Worm (Caenorhabditis elegans): ENCODE data around the gene F13D11.3.

Gene F13D11.3

DNA sequence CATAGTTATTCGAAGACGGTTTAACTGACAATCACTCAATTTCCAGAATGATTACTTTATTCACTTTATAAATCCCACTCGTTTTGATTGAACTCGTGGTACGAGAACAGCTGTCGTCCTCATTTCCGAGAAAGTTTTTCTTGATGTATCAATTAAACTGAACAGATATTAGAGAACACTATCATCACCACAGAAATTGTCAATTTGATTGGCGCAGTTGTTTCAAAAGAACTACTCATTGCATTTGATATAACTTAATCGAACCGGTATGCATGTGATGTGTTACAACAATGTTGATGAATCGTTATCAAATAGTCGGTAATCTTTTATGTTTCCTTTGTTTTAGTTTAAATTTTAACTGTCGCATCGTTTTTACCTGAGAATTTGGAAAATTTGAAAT is 31.3 kb upstream of the F13D11.3 start:
- TF ChIP-seq ztf-23 (GFP tag; IDR thresholded peaks at IDR 0.05) (no peak), ztf-29 (GFP tag; IDR thresholded peaks at IDR 0.05) (no peak), cog-1 (tag; optimal IDR thresholded peaks at IDR 0.05) (no peak), tab-1 (GFP tag; IDR thresholded peaks at IDR 0.05) (no peak), med-1 (GFP tag; optimal IDR thresholded peaks at IDR 0.05; ENCODE audit: insufficient read depth) (no peak), T22C8.4 (GFP tag; IDR thresholded peaks at IDR 0.05) (no peak), flt-1 (GFP tag; IDR thresholded peaks at IDR 0.05) (no peak), klf-2 (GFP tag; conservative IDR thresholded peaks at IDR 0.05) (no peak), ref-1 (GFP tag; conservative IDR thresholded peaks at IDR 0.05) (no peak)

DNA sequence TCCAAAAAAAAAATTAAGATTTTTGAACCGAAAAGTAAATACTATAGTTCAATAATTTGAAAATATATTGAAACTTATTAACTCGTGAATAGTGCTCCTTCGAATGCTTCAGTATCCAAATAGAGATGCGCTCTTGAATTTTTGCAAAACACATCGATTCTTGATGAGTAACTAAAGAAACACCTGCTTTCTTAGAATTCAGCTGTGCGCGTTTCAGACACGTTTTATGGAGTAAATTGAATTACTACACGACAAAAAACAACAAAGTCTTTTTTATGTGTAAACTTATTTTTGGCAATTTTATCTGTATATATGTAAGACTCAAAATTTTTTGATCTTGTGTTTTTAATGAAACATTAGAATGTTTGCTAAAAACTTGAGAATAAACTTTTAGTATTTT is 30.8 kb upstream of the F13D11.3 start:
- no peak for TF ChIP-seq ztf-29 (GFP tag; IDR thresholded peaks at IDR 0.05)
- TF ChIP-seq cog-1 (tag; optimal IDR thresholded peaks at IDR 0.05), result no peak
- no peak for TF ChIP-seq T22C8.4 (GFP tag; IDR thresholded peaks at IDR 0.05)
- TF ChIP-seq ztf-23 (GFP tag; IDR thresholded peaks at IDR 0.05), result no peak
- no peak for TF ChIP-seq flt-1 (GFP tag; IDR thresholded peaks at IDR 0.05)

DNA sequence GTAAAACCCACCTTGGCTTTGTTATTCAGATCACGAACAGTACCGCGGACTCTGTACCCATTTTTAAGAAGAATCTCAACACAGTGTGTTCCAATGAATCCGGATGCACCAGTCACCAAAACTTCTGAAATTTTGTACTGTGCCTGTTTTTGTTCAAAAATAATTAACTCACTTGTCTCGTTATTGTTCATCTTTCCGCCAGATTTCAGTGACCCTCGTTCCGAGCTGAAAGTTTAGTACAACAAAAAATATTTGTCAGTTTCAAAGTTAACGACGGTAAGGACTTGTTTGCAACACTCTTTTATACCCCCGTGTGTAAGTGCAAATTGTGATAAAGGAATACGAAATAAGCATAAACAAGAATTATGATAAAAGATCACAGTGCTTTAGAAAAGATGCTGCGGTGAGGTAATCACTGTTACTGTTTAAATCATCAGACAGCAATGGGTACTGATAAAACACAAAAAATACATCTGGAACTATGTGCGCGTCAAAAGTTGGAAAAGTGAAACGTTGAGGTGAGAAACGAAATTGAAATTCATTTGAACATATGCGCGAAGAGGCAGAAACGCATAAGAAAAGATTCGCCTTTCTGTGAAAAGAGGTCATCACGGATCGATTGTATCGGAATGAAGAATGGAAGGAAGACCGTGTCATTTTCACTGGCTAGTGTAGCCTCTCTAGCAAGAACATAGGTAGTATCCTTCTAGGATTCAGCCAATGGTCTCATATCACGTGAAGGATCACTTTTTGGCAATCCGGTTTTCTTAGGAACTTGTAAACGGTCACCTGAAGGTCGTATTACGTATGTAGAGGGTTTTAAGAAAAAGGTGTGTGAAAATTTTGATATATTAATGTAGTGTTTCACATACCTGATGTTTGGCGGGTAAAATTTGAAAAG is 29.1 kb upstream of the F13D11.3 start, which contains the start of gene F13D11.4:
Gene F13D11.4 (minus strand): TSS at position 225 of the 901 bp plus-strand sequence.
- TF ChIP-seq ztf-23 (GFP tag; IDR thresholded peaks at IDR 0.05) (no peak), T22C8.4 (GFP tag; IDR thresholded peaks at IDR 0.05) (no peak), klf-2 (GFP tag; conservative IDR thresholded peaks at IDR 0.05) (no peak), flt-1 (GFP tag; IDR thresholded peaks at IDR 0.05) (no peak), cog-1 (tag; optimal IDR thresholded peaks at IDR 0.05) (no peak), tab-1 (GFP tag; IDR thresholded peaks at IDR 0.05) (no peak), med-1 (GFP tag; optimal IDR thresholded peaks at IDR 0.05; ENCODE audit: insufficient read depth) (no peak), ref-1 (GFP tag; conservative IDR thresholded peaks at IDR 0.05) (no peak), ztf-29 (GFP tag; IDR thresholded peaks at IDR 0.05) (no peak)

DNA sequence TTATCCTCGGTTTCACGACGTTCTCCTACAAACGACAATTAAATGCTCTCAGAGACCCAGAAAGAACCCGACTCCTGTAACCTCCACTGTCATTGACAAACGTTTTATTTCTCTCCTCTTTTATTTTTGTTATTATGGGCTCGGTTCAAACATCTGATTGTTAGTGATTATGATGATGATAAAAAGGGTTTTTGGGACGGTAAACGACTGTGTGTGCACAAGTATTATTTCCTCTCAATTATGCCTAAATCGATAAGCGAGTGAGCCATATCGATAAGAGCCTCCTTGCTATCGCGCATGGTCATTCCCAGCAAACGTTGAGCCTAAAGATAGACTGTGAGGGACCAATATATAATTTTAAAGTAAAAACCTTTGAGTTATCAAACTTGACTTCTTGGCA is 26.1 kb upstream of the F13D11.3 start:
- TF ChIP-seq ztf-29 (GFP tag; IDR thresholded peaks at IDR 0.05) (no peak), flt-1 (GFP tag; IDR thresholded peaks at IDR 0.05) (no peak), ref-1 (GFP tag; conservative IDR thresholded peaks at IDR 0.05) (no peak), klf-2 (GFP tag; conservative IDR thresholded peaks at IDR 0.05) (no peak), cog-1 (tag; optimal IDR thresholded peaks at IDR 0.05) (no peak), ztf-23 (GFP tag; IDR thresholded peaks at IDR 0.05) (no peak), T22C8.4 (GFP tag; IDR thresholded peaks at IDR 0.05) (no peak), tab-1 (GFP tag; IDR thresholded peaks at IDR 0.05) (no peak), med-1 (GFP tag; optimal IDR thresholded peaks at IDR 0.05; ENCODE audit: insufficient read depth) (no peak)

DNA sequence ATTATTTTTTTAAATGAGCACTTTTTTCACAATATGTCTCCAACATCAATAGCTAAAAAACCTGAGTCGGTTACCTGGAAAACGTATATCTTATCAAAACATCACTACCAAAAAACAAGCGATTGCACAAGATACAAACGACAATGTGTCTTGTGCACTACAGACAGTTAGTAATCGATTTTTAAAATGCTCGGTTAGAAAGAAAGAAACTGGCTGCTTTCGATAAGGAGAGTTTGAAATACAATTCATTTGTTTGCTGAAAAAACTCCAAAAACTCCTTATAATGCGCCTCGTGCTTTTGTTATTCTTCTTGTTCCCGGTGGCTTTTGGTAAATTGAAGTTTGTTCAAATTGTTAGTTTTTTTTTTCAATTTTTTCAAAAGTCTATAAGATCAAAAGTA is 23.5 kb upstream of the F13D11.3 start, which contains the start of gene acp-5:
Gene acp-5 (plus strand): TSS at position 261 of the 400 bp plus-strand sequence.
- TF ChIP-seq tab-1 (GFP tag; IDR thresholded peaks at IDR 0.05), result no peak

DNA sequence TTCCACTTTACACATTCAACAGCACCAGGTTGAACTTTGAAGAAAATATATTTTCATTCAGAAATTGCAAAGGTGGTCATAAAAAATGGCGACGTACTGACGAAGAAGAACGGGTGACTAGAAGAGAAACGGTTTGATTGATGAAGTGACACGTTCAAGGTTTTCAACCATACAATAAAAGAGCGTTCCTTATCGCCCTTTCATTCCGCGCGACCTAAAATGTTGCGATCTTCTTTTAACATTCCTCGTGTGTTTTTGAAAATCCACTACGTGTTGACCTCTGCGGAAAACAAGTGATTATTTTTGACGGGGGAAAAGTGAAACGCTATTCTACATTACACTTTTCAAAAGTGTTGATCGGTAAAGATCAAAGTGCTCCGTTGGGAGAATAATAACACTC is 22.4 kb upstream of the F13D11.3 start:
- TF ChIP-seq tab-1 (GFP tag; IDR thresholded peaks at IDR 0.05) (no peak), ztf-29 (GFP tag; IDR thresholded peaks at IDR 0.05) (no peak), med-1 (GFP tag; optimal IDR thresholded peaks at IDR 0.05; ENCODE audit: insufficient read depth) (no peak), flt-1 (GFP tag; IDR thresholded peaks at IDR 0.05) (no peak), klf-2 (GFP tag; conservative IDR thresholded peaks at IDR 0.05) (no peak), ztf-23 (GFP tag; IDR thresholded peaks at IDR 0.05) (no peak), cog-1 (tag; optimal IDR thresholded peaks at IDR 0.05) (no peak), ref-1 (GFP tag; conservative IDR thresholded peaks at IDR 0.05) (no peak), T22C8.4 (GFP tag; IDR thresholded peaks at IDR 0.05) (no peak)

DNA sequence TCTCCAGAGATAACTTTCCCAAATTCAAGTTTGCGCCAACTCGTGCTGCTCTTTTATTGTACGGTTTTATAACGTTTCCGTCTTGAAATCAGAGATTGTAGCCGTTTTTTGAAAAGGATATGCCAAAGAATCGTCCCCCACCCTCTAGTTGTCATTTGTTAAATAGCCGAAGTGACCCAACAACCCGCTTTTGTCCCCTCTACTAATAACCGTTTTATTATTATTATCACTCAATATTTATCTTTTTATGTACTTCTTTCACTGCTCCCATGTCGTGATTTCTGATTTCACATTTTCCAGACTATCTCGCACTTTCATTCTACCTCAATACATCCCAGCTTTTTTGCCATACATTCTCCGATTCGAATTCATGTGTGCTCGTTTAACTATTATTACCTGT is 21.3 kb upstream of the F13D11.3 start:
- TF ChIP-seq flt-1 (GFP tag; IDR thresholded peaks at IDR 0.05), result 0 out of 2 replicates have a peak, but pooled peaks have one; percentile 51
- no peak for TF ChIP-seq T22C8.4 (GFP tag; IDR thresholded peaks at IDR 0.05)
- TF ChIP-seq ref-1 (GFP tag; conservative IDR thresholded peaks at IDR 0.05), result no peak
- TF ChIP-seq ztf-23 (GFP tag; IDR thresholded peaks at IDR 0.05), result no peak
- no peak for TF ChIP-seq klf-2 (GFP tag; conservative IDR thresholded peaks at IDR 0.05)

DNA sequence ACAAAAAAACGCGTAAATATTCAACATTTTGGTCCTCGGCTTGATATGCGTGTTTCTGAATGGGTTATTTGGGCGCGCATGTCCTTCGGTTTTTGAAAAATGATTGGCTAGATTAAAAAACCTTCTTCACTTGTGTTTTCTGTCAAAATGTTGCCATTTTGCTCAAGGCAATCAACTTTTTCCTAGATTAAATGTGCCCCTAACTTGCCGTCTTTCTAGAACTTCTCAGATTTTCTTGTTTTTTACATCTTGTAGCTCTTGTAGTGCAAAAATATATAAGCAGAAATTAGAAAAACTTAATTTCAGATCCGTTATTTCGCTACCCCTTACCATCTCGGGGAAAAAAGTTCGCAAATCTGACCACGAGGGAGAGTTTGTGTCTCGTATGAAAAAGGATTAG is 16.1 kb upstream of the F13D11.3 start, which contains the start of gene hbl-1:
Gene hbl-1 (plus strand): TSS at position 301 of the 400 bp plus-strand sequence.
- TF ChIP-seq cog-1 (tag; optimal IDR thresholded peaks at IDR 0.05), result no peak
- TF ChIP-seq T22C8.4 (GFP tag; IDR thresholded peaks at IDR 0.05), result no peak
- no peak for TF ChIP-seq klf-2 (GFP tag; conservative IDR thresholded peaks at IDR 0.05)
- no peak for TF ChIP-seq ztf-23 (GFP tag; IDR thresholded peaks at IDR 0.05)
- no peak for TF ChIP-seq med-1 (GFP tag; optimal IDR thresholded peaks at IDR 0.05; ENCODE audit: insufficient read depth)
- no peak for TF ChIP-seq ztf-29 (GFP tag; IDR thresholded peaks at IDR 0.05)
- no peak for TF ChIP-seq flt-1 (GFP tag; IDR thresholded peaks at IDR 0.05)
- TF ChIP-seq ref-1 (GFP tag; conservative IDR thresholded peaks at IDR 0.05), result no peak
- no peak for TF ChIP-seq tab-1 (GFP tag; IDR thresholded peaks at IDR 0.05)

DNA sequence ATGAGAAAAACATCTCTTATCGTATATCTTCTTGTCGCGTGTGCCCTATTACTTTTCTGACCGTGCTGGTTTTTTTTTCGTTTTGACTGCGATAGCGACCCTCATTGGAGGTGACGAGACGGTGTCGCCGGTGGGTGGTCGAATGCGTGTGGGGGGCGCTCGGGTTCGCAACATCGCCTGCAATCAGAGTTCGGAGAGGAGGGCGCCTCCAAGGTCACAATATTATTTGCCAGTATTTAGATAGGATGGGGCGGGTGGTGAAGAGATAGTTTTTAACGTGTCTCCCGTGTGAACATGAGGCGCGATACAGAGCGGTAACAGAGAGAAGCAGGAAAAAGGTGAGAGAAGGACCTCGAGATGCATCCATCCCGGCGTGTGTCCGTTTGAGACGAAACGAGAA is 15.2 kb upstream of the F13D11.3 start:
- TF ChIP-seq klf-2 (GFP tag; conservative IDR thresholded peaks at IDR 0.05), result no peak
- TF ChIP-seq flt-1 (GFP tag; IDR thresholded peaks at IDR 0.05), result no peak
- TF ChIP-seq tab-1 (GFP tag; IDR thresholded peaks at IDR 0.05), result 0 out of 2 replicates have a peak, but pooled peaks have one; percentile 51
- TF ChIP-seq ref-1 (GFP tag; conservative IDR thresholded peaks at IDR 0.05), result no peak
- TF ChIP-seq ztf-29 (GFP tag; IDR thresholded peaks at IDR 0.05), result no peak
- TF ChIP-seq ztf-23 (GFP tag; IDR thresholded peaks at IDR 0.05), result 0 out of 2 replicates have a peak, but pooled peaks have one; percentile 5
- TF ChIP-seq cog-1 (tag; optimal IDR thresholded peaks at IDR 0.05), result no peak
